Worm (Caenorhabditis elegans) whole organism, young adult: ENCODE data around the gene irld-65.
A peak's percentile ranks its signal among the peaks of the same experiment; 100 is the strongest.

Experiments used
- F10E7.11 ChIP-seq: sonication (generic microtip); optimal IDR thresholded peaks from 2 replicates; lab custom pipeline; 2017; ENCODE audit warnings: mild to moderate bottlenecking, missing genetic modification characterization, moderate library complexity, missing compliant biosample characterization
- F22D6.2 ChIP-seq: sonication (generic microtip); optimal IDR thresholded peaks from 2 replicates; lab custom pipeline; 2016; ENCODE audit warnings: mild to moderate bottlenecking, missing genetic modification characterization, missing compliant biosample characterization
- F37B4.10 ChIP-seq: fragments of 200-800 bp; sonication (Bioruptor generic); IDR thresholded peaks from 2 replicates; pipeline ENCODE4 v1.3.6; 2022; ENCODE audit warnings: missing genetic modification characterization, missing compliant biosample characterization
- K11D2.4 ChIP-seq: fragments of 200-800 bp; sonication (Bioruptor generic); IDR thresholded peaks from 2 replicates; pipeline ENCODE4 v1.3.6; 2022; ENCODE audit warnings: missing genetic modification reagents, missing genetic modification characterization, missing compliant biosample characterization
- K12H6.12 ChIP-seq: fragments of 200-800 bp; sonication (Bioruptor generic); optimal IDR thresholded peaks from 2 replicates; lab custom pipeline; 2018; ENCODE audit warnings: mild to moderate bottlenecking, missing genetic modification characterization, missing compliant biosample characterization
- T07F8.4 ChIP-seq: sonication (generic microtip); optimal IDR thresholded peaks from 2 replicates; lab custom pipeline; 2016; ENCODE audit warnings: mild to moderate bottlenecking, missing genetic modification characterization, moderate library complexity, missing compliant biosample characterization
- T26A5.8 ChIP-seq: sonication (generic microtip); optimal IDR thresholded peaks from 2 replicates; lab custom pipeline; 2016; ENCODE audit warnings: missing genetic modification characterization, missing compliant biosample characterization
- ZK185.1 ChIP-seq: sonication (generic microtip); optimal IDR thresholded peaks from 2 replicates; lab custom pipeline; 2016; ENCODE audit warnings: mild to moderate bottlenecking, missing genetic modification characterization, missing compliant biosample characterization; ENCODE audit not compliant: poor library complexity, severe bottlenecking
- aptf-2 ChIP-seq: fragments of 200-800 bp; sonication (Bioruptor generic); conservative IDR thresholded peaks from 2 replicates; pipeline ENCODE4 v1.3.6; 2022; ENCODE audit warnings: missing genetic modification reagents, missing genetic modification characterization, missing compliant biosample characterization
- attf-3 ChIP-seq: fragments of 200-800 bp; sonication (Bioruptor generic); conservative IDR thresholded peaks from 2 replicates; pipeline ENCODE4 v1.3.6; 2022; ENCODE audit warnings: missing genetic modification reagents, missing genetic modification characterization, missing compliant biosample characterization
- cebp-1 ChIP-seq, 2 experiments: fragments of 200-800 bp in 1 of 2; sonication (Bioruptor generic) in 1 of 2; sonication (generic microtip) in 1 of 2; IDR thresholded peaks in 1 of 2; optimal IDR thresholded peaks in 1 of 2; 2 replicates each; pipeline versions ENCODE4 v1.3.6 to Lab custom; 2017 to 2022; ENCODE audit warnings: missing compliant biosample characterization in 2 of 2, missing genetic modification characterization in 2 of 2, mild to moderate bottlenecking in 1 of 2, missing genetic modification reagents in 1 of 2, moderate library complexity in 1 of 2
- ceh-58 ChIP-seq: fragments of 200-800 bp; sonication (Bioruptor generic); IDR thresholded peaks from 2 replicates; pipeline ENCODE4 v1.3.6; 2022; ENCODE audit warnings: missing genetic modification characterization, missing compliant biosample characterization
- chd-7 ChIP-seq: sonication (generic microtip); optimal IDR thresholded peaks from 2 replicates; lab custom pipeline; 2016; ENCODE audit warnings: mild to moderate bottlenecking, missing genetic modification characterization, moderate library complexity, missing compliant biosample characterization
- die-1 ChIP-seq: sonication (generic microtip); optimal IDR thresholded peaks from 2 replicates; lab custom pipeline; 2016; ENCODE audit warnings: missing genotype, mild to moderate bottlenecking, missing genetic modification characterization, missing compliant biosample characterization
- egl-44 ChIP-seq: fragments of 200-800 bp; sonication (Bioruptor generic); IDR thresholded peaks from 2 replicates; pipeline ENCODE4 v1.3.6; 2022; ENCODE audit warnings: missing genetic modification reagents, missing genetic modification characterization, missing compliant biosample characterization
- egrh-3 ChIP-seq: fragments of 200-800 bp; sonication (Bioruptor generic); IDR thresholded peaks from 2 replicates; pipeline ENCODE4 v1.3.6; 2022; ENCODE audit warnings: missing genetic modification reagents, missing genetic modification characterization, missing compliant biosample characterization
- ekl-4 ChIP-seq: fragments of 200-800 bp; sonication (Bioruptor generic); IDR thresholded peaks from 2 replicates; pipeline ENCODE4 v1.3.6; 2022; ENCODE audit warnings: missing genetic modification reagents, missing genetic modification characterization, missing compliant biosample characterization
- hlh-26 ChIP-seq: fragments of 200-800 bp; sonication (Bioruptor generic); conservative IDR thresholded peaks from 2 replicates; pipeline ENCODE4 v1.3.6; 2022; ENCODE audit warnings: missing genetic modification reagents, missing genetic modification characterization, missing compliant biosample characterization
- hmg-1.2 ChIP-seq: fragments of 200-800 bp; sonication (Bioruptor generic); IDR thresholded peaks from 2 replicates; pipeline ENCODE4 v1.3.6; 2022; ENCODE audit warnings: missing genetic modification reagents, missing genetic modification characterization, missing compliant biosample characterization
- lag-1 ChIP-seq: fragments of 200-800 bp; sonication (Bioruptor generic); IDR thresholded peaks from 2 replicates; pipeline ENCODE4 v1.3.6; 2022; ENCODE audit warnings: missing genetic modification reagents, missing genetic modification characterization, missing compliant biosample characterization
- let-607 ChIP-seq, 2 experiments: fragments of 200-800 bp in 1 of 2; sonication (Bioruptor generic) in 1 of 2; sonication (generic microtip) in 1 of 2; optimal IDR thresholded peaks; 2 replicates each; lab custom pipeline; 2016 to 2018; ENCODE audit warnings: mild to moderate bottlenecking in 2 of 2, missing compliant biosample characterization in 2 of 2, missing genetic modification characterization in 2 of 2, moderate library complexity in 2 of 2, missing genotype in 1 of 2
- lin-26 ChIP-seq: fragments of 200-800 bp; sonication (Bioruptor generic); IDR thresholded peaks from 2 replicates; pipeline ENCODE4 v1.3.6; 2022; ENCODE audit warnings: missing genetic modification reagents, missing genetic modification characterization, missing compliant biosample characterization
- lin-40 ChIP-seq: sonication (generic microtip); optimal IDR thresholded peaks from 2 replicates; lab custom pipeline; 2016; ENCODE audit warnings: missing genetic modification characterization, mild to moderate bottlenecking, missing compliant biosample characterization, missing genotype, missing genetic modification reagents
- lin-54 ChIP-seq: fragments of 200-800 bp; sonication (Bioruptor generic); optimal IDR thresholded peaks from 2 replicates; lab custom pipeline; 2018; ENCODE audit warnings: mild to moderate bottlenecking, missing genetic modification characterization, missing compliant biosample characterization
- lsl-1 ChIP-seq: fragments of 200-800 bp; sonication (Bioruptor generic); optimal IDR thresholded peaks from 2 replicates; lab custom pipeline; 2018; ENCODE audit warnings: mild to moderate bottlenecking, missing genetic modification characterization, moderate library complexity, missing compliant biosample characterization
- madf-10 ChIP-seq: sonication (generic microtip); optimal IDR thresholded peaks from 2 replicates; lab custom pipeline; 2016; ENCODE audit warnings: mild to moderate bottlenecking, missing genetic modification characterization, missing compliant biosample characterization
- madf-3 ChIP-seq: fragments of 200-800 bp; sonication (Bioruptor generic); IDR thresholded peaks from 2 replicates; pipeline ENCODE4 v1.3.6; 2022; ENCODE audit warnings: missing genetic modification reagents, missing genetic modification characterization, missing compliant biosample characterization
- mcd-1 ChIP-seq: fragments of 200-800 bp; sonication (Bioruptor generic); IDR thresholded peaks from 2 replicates; pipeline ENCODE4 v1.3.6; 2022; ENCODE audit warnings: missing genetic modification reagents, missing genetic modification characterization, missing compliant biosample characterization
- mes-4 ChIP-seq: sonication (generic microtip); optimal IDR thresholded peaks from 2 replicates; lab custom pipeline; 2016; ENCODE audit warnings: missing genotype, missing genetic modification characterization, missing compliant biosample characterization
- nfya-2 ChIP-seq: fragments of 200-800 bp; sonication (Bioruptor generic); IDR thresholded peaks from 2 replicates; pipeline ENCODE4 v1.3.6; 2022; ENCODE audit warnings: missing genetic modification reagents, missing genetic modification characterization, missing compliant biosample characterization
- nfyb-1 ChIP-seq: fragments of 200-800 bp; sonication (Bioruptor generic); IDR thresholded peaks from 2 replicates; pipeline ENCODE4 v1.3.6; 2022; ENCODE audit warnings: missing genetic modification reagents, missing genetic modification characterization, missing compliant biosample characterization
- nhr-27 ChIP-seq: fragments of 200-800 bp; sonication (Bioruptor generic); optimal IDR thresholded peaks from 2 replicates; lab custom pipeline; 2018; ENCODE audit warnings: mild to moderate bottlenecking, missing genetic modification characterization, moderate library complexity, missing compliant biosample characterization
- nhr-90 ChIP-seq: sonication (generic microtip); optimal IDR thresholded peaks from 2 replicates; lab custom pipeline; 2016; ENCODE audit warnings: missing genotype, mild to moderate bottlenecking, missing genetic modification characterization, missing compliant biosample characterization
- pha-4 ChIP-seq: fragments of 150-350 bp; sonication (generic microtip); optimal IDR thresholded peaks from 2 replicates; lab custom pipeline; 2014; ENCODE audit warnings: missing biosample characterization, missing genetic modification reagents, missing genetic modification characterization
- sdz-38 ChIP-seq: sonication (generic microtip); optimal IDR thresholded peaks from 2 replicates; lab custom pipeline; 2016; ENCODE audit warnings: missing genotype, missing genetic modification characterization, missing compliant biosample characterization
- sea-2 ChIP-seq: fragments of 200-800 bp; sonication (Bioruptor generic); IDR thresholded peaks from 2 replicates; pipeline ENCODE4 v1.3.6; 2022; ENCODE audit warnings: missing genetic modification characterization, missing compliant biosample characterization
- snpc-4 ChIP-seq, 5 experiments: fragments of 150-350 bp in 1 of 5; sonication (generic microtip) in 4 of 5; optimal IDR thresholded peaks; 2 replicates each; lab custom pipeline; 2014 to 2018; ENCODE audit warnings: missing genetic modification characterization in 5 of 5, missing biosample characterization in 3 of 5, antibody characterized with exemption in 2 of 5, mild to moderate bottlenecking in 2 of 5, missing compliant biosample characterization in 2 of 5, missing genotype in 2 of 5, moderate library complexity in 2 of 5, missing genetic modification reagents in 1 of 5
- sptf-2 ChIP-seq: fragments of 200-800 bp; sonication (Bioruptor generic); optimal IDR thresholded peaks from 2 replicates; lab custom pipeline; 2018; ENCODE audit warnings: mild to moderate bottlenecking, missing genetic modification characterization, missing compliant biosample characterization
- unc-62 ChIP-seq: fragments of 150-350 bp; optimal IDR thresholded peaks from 2 replicates; lab custom pipeline; 2014; ENCODE audit warnings: missing biosample characterization, missing genetic modification reagents, missing genetic modification characterization
- zfh-2 ChIP-seq: fragments of 200-800 bp; sonication (Bioruptor generic); conservative IDR thresholded peaks from 2 replicates; pipeline ENCODE4 v1.3.6; 2022; ENCODE audit warnings: missing genetic modification reagents, missing genetic modification characterization, missing compliant biosample characterization
- zim-3 ChIP-seq: sonication (generic microtip); optimal IDR thresholded peaks from 2 replicates; lab custom pipeline; 2017; ENCODE audit warnings: mild to moderate bottlenecking, missing genetic modification characterization, moderate library complexity, missing compliant biosample characterization
- ztf-26 ChIP-seq: sonication (generic microtip); optimal IDR thresholded peaks from 2 replicates; lab custom pipeline; 2017; ENCODE audit warnings: missing genetic modification characterization, missing compliant biosample characterization
- ztf-28 ChIP-seq: fragments of 200-800 bp; sonication (Bioruptor generic); IDR thresholded peaks from 2 replicates; pipeline ENCODE4 v1.3.6; 2022; ENCODE audit warnings: missing genetic modification reagents, missing genetic modification characterization, missing compliant biosample characterization
- ztf-3 ChIP-seq: fragments of 200-800 bp; sonication (Bioruptor generic); optimal IDR thresholded peaks from 2 replicates; lab custom pipeline; 2018; ENCODE audit warnings: mild to moderate bottlenecking, missing genetic modification characterization, missing compliant biosample characterization

Gene irld-65

DNA sequence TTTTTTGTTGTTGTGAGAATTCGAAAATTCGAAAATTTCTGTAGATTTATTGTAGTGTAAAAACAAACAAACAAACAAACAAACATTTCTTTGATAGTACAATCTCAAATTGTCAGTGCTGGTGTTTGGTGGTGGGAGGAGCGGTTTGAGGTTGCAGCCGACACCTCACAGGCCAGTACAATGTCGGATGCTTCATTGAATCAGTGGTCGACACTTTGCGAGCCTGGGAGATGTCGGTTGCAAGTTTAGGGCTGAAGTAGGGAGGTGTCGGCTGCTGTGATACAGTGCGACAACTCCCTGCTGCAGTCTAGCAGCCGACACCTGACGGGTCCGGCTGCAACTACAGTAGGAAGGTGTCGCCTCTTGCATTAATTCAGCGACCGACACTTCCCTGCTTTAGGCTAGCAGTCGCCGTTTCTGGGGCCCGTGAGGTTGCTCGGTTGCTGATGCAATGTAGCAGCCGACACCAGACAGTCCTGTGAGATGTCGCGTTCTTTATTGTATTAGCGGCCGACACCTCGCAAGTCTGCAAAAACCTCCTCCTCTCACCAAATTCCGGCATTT, 48.3 kb upstream of the irld-65 start:
- 0 out of 2 replicates have a peak, but pooled peaks have one; percentile 27 for TF ChIP-seq cebp-1 (GFP tag; IDR thresholded peaks at IDR 0.05; lab: Robert Waterston, UW)
- peak; percentile 36 for TF ChIP-seq cebp-1 (tag; optimal IDR thresholded peaks at IDR 0.05; lab: Kevin White, UChicago)
- peak; percentile 12 for TF ChIP-seq sptf-2
- no peak for TF ChIP-seq sea-2 (GFP tag; lab: Robert Waterston, UW)
- no peak for TF ChIP-seq madf-10 (tag; lab: Kevin White, UChicago)
- no peak for TF ChIP-seq lin-40
- TF ChIP-seq F37B4.10 (GFP tag; lab: Robert Waterston, UW): 0 out of 2 replicates have a peak, but pooled peaks have one; percentile 75
- peak; percentile 8; the same call in 1 of the 2 replicates for TF ChIP-seq mcd-1 (GFP tag; lab: Robert Waterston, UW)
- TF ChIP-seq die-1 (tag; lab: Kevin White, UChicago): no peak
- TF ChIP-seq ztf-28 (GFP tag; lab: Robert Waterston, UW): 0 out of 2 replicates have a peak, but pooled peaks have one; percentile 5
- TF ChIP-seq K12H6.12: no peak
- TF ChIP-seq T26A5.8 (tag; lab: Kevin White, UChicago): no peak
- TF ChIP-seq F10E7.11 (tag; lab: Kevin White, UChicago): no peak
- no peak for TF ChIP-seq madf-3 (GFP tag; lab: Robert Waterston, UW)
- no peak for TF ChIP-seq nhr-27 (tag; lab: Kevin White, UChicago)
- no peak for TF ChIP-seq lag-1 (GFP tag; lab: Robert Waterston, UW)
- no peak for TF ChIP-seq pha-4
- peak; percentile 69 for TF ChIP-seq zfh-2 (GFP tag; lab: Robert Waterston, UW)
- TF ChIP-seq lsl-1 (GFP tag; lab: Kevin White, UChicago): no peak
- TF ChIP-seq mes-4 (tag; lab: Kevin White, UChicago): no peak
- peak; percentile 28 for TF ChIP-seq zim-3
- TF ChIP-seq snpc-4 (GFP tag; optimal IDR thresholded peaks at IDR 0.05; lab: Kevin White, UChicago): no peak
- peak; percentile 62 to 86 (median 80) for TF ChIP-seq snpc-4 (tag; optimal IDR thresholded peaks at IDR 0.05; lab: Kevin White, UChicago)
- TF ChIP-seq nfyb-1 (GFP tag; lab: Robert Waterston, UW): 0 out of 2 replicates have a peak, but pooled peaks have one; percentile 45
- TF ChIP-seq nhr-90 (tag; lab: Kevin White, UChicago): no peak
- no peak for TF ChIP-seq hlh-26 (GFP tag; lab: Robert Waterston, UW)
- TF ChIP-seq K11D2.4 (GFP tag; lab: Robert Waterston, UW): no peak
- no peak for TF ChIP-seq nfya-2 (GFP tag; lab: Robert Waterston, UW)
- TF ChIP-seq unc-62: no peak
- no peak for TF ChIP-seq ZK185.1 (tag; lab: Kevin White, UChicago)
- no peak for TF ChIP-seq lin-54
- no peak for TF ChIP-seq ztf-26 (tag; lab: Kevin White, UChicago)
- peak; percentile 61; the same call in 1 of the 2 replicates for TF ChIP-seq egrh-3
- TF ChIP-seq, all 124 proteins: peak for 10

DNA sequence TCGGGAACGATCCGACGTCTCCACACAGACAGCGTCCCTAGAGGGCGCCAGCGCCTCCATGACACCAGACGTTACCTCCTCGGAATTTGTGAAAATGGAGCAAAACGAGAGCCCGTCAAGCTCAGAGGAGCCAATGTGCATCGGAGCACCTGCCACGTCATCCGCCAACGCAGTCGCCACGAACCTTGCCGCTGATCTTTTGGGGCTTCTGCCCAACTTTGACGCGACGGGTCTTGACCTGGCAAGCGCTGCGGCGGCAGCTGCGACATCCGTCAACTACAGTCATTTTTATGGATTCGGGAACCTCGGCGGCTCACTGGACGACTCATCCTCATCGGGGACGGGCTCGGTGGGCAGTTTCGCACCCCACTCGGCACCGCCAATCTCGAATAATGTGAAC, 47.7 kb upstream of the irld-65 start:
- TF ChIP-seq cebp-1 (GFP tag; IDR thresholded peaks at IDR 0.05; lab: Robert Waterston, UW) (no peak), cebp-1 (tag; optimal IDR thresholded peaks at IDR 0.05; lab: Kevin White, UChicago) (no peak), mcd-1 (GFP tag; lab: Robert Waterston, UW) (0 out of 2 replicates have a peak, but pooled peaks have one; percentile 7), sea-2 (GFP tag; lab: Robert Waterston, UW) (no peak), ekl-4 (no peak), mes-4 (tag; lab: Kevin White, UChicago) (no peak), let-607 (tag; optimal IDR thresholded peaks at IDR 0.05; lab: Kevin White, UChicago) (no peak), attf-3 (GFP tag; lab: Robert Waterston, UW) (no peak), chd-7 (tag; lab: Kevin White, UChicago) (peak; percentile 6), F10E7.11 (tag; lab: Kevin White, UChicago) (no peak), pha-4 (no peak), hmg-1.2 (GFP tag; lab: Robert Waterston, UW) (no peak), madf-3 (GFP tag; lab: Robert Waterston, UW) (peak; percentile 65; the same call in 1 of the 2 replicates), lsl-1 (GFP tag; lab: Kevin White, UChicago) (no peak), ztf-3 (no peak), lin-26 (GFP tag; lab: Robert Waterston, UW) (peak; percentile 50; the same call in 1 of the 2 replicates), egl-44 (0 out of 2 replicates have a peak, but pooled peaks have one; percentile 6), sdz-38 (tag; lab: Kevin White, UChicago) (no peak), T07F8.4 (tag; lab: Kevin White, UChicago) (no peak), ceh-58 (GFP tag; lab: Robert Waterston, UW) (no peak), F22D6.2 (tag; lab: Kevin White, UChicago) (peak; percentile 4), ztf-26 (tag; lab: Kevin White, UChicago) (no peak), lin-54 (no peak), zfh-2 (GFP tag; lab: Robert Waterston, UW) (peak; percentile 76; the same call in 1 of the 2 replicates), egrh-3 (peak; percentile 71; the same call in 1 of the 2 replicates), aptf-2 (GFP tag; lab: Robert Waterston, UW) (no peak)
